Fruit fly (Drosophila melanogaster) whole organism, embryonic: Measurements from ENCODE around the gene corn.

Experiments
- Antp ChIP-seq: fragments of 200-800 bp; sonication (Bioruptor generic); optimal IDR thresholded peaks from 3 replicates; lab custom pipeline; 2016; ENCODE audit warnings: missing biosample characterization, missing genetic modification characterization
- Atf-2 ChIP-seq: fragments of 200-800 bp; sonication (Bioruptor generic); optimal IDR thresholded peaks from 2 replicates; lab custom pipeline; 2016; ENCODE audit warnings: missing biosample characterization, missing genetic modification characterization
- CG12659 ChIP-seq: fragments of 200-800 bp; sonication (Bioruptor generic); optimal IDR thresholded peaks from 3 replicates; lab custom pipeline; 2017; ENCODE audit warnings: mild to moderate bottlenecking, missing biosample characterization, missing genetic modification reagents, missing genetic modification characterization
- CG13894 ChIP-seq: fragments of 200-800 bp; sonication (Bioruptor generic); optimal IDR thresholded peaks from 3 replicates; lab custom pipeline; 2018; ENCODE audit warnings: missing biosample characterization, mild to moderate bottlenecking, missing genetic modification characterization, moderate library complexity
- CG15601 ChIP-seq: fragments of 200-800 bp; sonication (Bioruptor generic); optimal IDR thresholded peaks from 3 replicates; lab custom pipeline; 2019; ENCODE audit warnings: missing biosample characterization, mild to moderate bottlenecking, missing genetic modification characterization, moderate library complexity
- CG17568 ChIP-seq: fragments of 200-800 bp; sonication (Bioruptor generic); optimal IDR thresholded peaks from 2 replicates; lab custom pipeline; 2018; ENCODE audit warnings: missing biosample characterization, mild to moderate bottlenecking, missing genetic modification characterization, moderate library complexity
- CG18011 ChIP-seq: fragments of 200-800 bp; sonication (Bioruptor generic); optimal IDR thresholded peaks from 2 replicates; lab custom pipeline; 2017; ENCODE audit warnings: missing biosample characterization, missing genetic modification characterization, mild to moderate bottlenecking, moderate library complexity, missing genotype
- CG18619 ChIP-seq: fragments of 200-800 bp; sonication (Bioruptor generic); optimal IDR thresholded peaks from 3 replicates; lab custom pipeline; 2017; ENCODE audit warnings: missing biosample characterization, mild to moderate bottlenecking, missing genetic modification characterization
- CG2199 ChIP-seq: fragments of 200-800 bp; sonication (Bioruptor generic); IDR thresholded peaks from 3 replicates; pipeline ENCODE4 v1.3.6; 2022; ENCODE audit warnings: missing biosample characterization, missing genetic modification characterization
- CG4617 ChIP-seq: fragments of 200-800 bp; sonication (Bioruptor generic); optimal IDR thresholded peaks from 3 replicates; lab custom pipeline; 2016; ENCODE audit warnings: missing biosample characterization, missing genetic modification characterization, borderline replicate concordance
- CG6854 ChIP-seq: fragments of 200-800 bp; sonication (Bioruptor generic); optimal IDR thresholded peaks from 3 replicates; lab custom pipeline; 2017; ENCODE audit warnings: missing biosample characterization, mild to moderate bottlenecking, missing genetic modification characterization
- CG9817 ChIP-seq: fragments of 200-800 bp; sonication (Bioruptor generic); optimal IDR thresholded peaks from 2 replicates; lab custom pipeline; 2018; ENCODE audit warnings: missing biosample characterization, mild to moderate bottlenecking, missing genetic modification characterization, moderate library complexity
- Chrac-16 ChIP-seq: fragments of 200-800 bp; sonication (Bioruptor generic); optimal IDR thresholded peaks from 3 replicates; lab custom pipeline; 2016; ENCODE audit warnings: missing biosample characterization, missing genetic modification characterization
- CrebB ChIP-seq: fragments of 200-800 bp; sonication (Bioruptor generic); optimal IDR thresholded peaks from 3 replicates; lab custom pipeline; 2018; ENCODE audit warnings: missing biosample characterization, mild to moderate bottlenecking, missing genetic modification characterization
- Deaf1 ChIP-seq: fragments of 200-800 bp; optimal IDR thresholded peaks from 3 replicates; lab custom pipeline; 2019; ENCODE audit warnings: missing biosample characterization, mild to moderate bottlenecking, missing genetic modification characterization, moderate library complexity
- Drgx ChIP-seq: fragments of 200-800 bp; sonication (Bioruptor generic); IDR thresholded peaks from 2 replicates; pipeline ENCODE4 v1.3.6; 2022; ENCODE audit warnings: missing biosample characterization, missing genetic modification characterization
- E2f2 ChIP-seq: fragments of 200-800 bp; sonication (Bioruptor generic); IDR thresholded peaks from 2 replicates; pipeline ENCODE4 v1.3.6; 2022; ENCODE audit warnings: missing biosample characterization, missing genetic modification characterization
- Hey ChIP-seq: fragments of 200-800 bp; sonication (Bioruptor generic); optimal IDR thresholded peaks from 3 replicates; lab custom pipeline; 2018; ENCODE audit warnings: missing biosample characterization, mild to moderate bottlenecking, missing genetic modification characterization
- Hr78 ChIP-seq, 2 experiments: fragments of 200-800 bp in 1 of 2; fragments of >200 bp in 1 of 2; sonication (Bioruptor generic) in 1 of 2; optimal IDR thresholded peaks; 2 replicates each; lab custom pipeline; 2017 to 2019; ENCODE audit warnings: missing biosample characterization in 2 of 2, missing genetic modification characterization in 2 of 2, mild to moderate bottlenecking in 1 of 2, moderate library complexity in 1 of 2
- Lpt ChIP-seq: fragments of >200 bp; optimal IDR thresholded peaks from 2 replicates; lab custom pipeline; 2018; ENCODE audit warnings: missing biosample characterization, missing genetic modification characterization
- MBD-R2 ChIP-seq: fragments of 200-800 bp; sonication (Bioruptor generic); IDR thresholded peaks from 2 replicates; pipeline ENCODE4 v1.3.6; 2022; ENCODE audit warnings: missing biosample characterization, missing genetic modification characterization
- Med ChIP-seq: fragments of 200-800 bp; sonication (Bioruptor generic); peaks from one replicate; lab custom pipeline; 2016; ENCODE audit warnings: missing biosample characterization, missing genetic modification characterization, mild to moderate bottlenecking, inconsistent platforms, moderate library complexity
- Oaz ChIP-seq: fragments of 200-800 bp; sonication (Bioruptor generic); IDR thresholded peaks from 2 replicates; pipeline ENCODE4 v1.3.6; 2022; ENCODE audit warnings: missing biosample characterization, missing genetic modification characterization
- Pdp1 ChIP-seq, 2 experiments: fragments of 200-800 bp; sonication (Bioruptor generic); optimal IDR thresholded peaks; 3 replicates each; lab custom pipeline; 2016; ENCODE audit warnings: missing biosample characterization in 2 of 2, missing genetic modification characterization in 2 of 2, mild to moderate bottlenecking in 1 of 2, moderate library complexity in 1 of 2
- Xbp1 ChIP-seq: fragments of 200-800 bp; sonication (Bioruptor generic); optimal IDR thresholded peaks from 3 replicates; lab custom pipeline; 2016; ENCODE audit warnings: missing biosample characterization, mild to moderate bottlenecking, missing genetic modification characterization
- ac ChIP-seq: fragments of 200-800 bp; sonication (Bioruptor generic); optimal IDR thresholded peaks from 3 replicates; lab custom pipeline; 2017; ENCODE audit warnings: missing biosample characterization, mild to moderate bottlenecking, missing genetic modification characterization
- al ChIP-seq: fragments of 200-800 bp; sonication (Bioruptor generic); IDR thresholded peaks from 2 replicates; pipeline ENCODE4 v1.3.6; 2022; ENCODE audit warnings: missing biosample characterization, missing genetic modification characterization
- chinmo ChIP-seq: fragments of 200-800 bp; sonication (Bioruptor generic); IDR thresholded peaks from 4 replicates; pipeline ENCODE4 v1.3.6; 2022; ENCODE audit warnings: missing biosample characterization, missing genetic modification characterization; ENCODE audit not compliant: partially characterized antibody
- ci ChIP-seq: fragments of 200-800 bp; sonication (Bioruptor generic); IDR thresholded peaks from 3 replicates; pipeline ENCODE4 v1.3.6; 2022; ENCODE audit warnings: missing biosample characterization, missing genetic modification characterization
- croc ChIP-seq: fragments of 200-800 bp; sonication (Bioruptor generic); conservative IDR thresholded peaks from 3 replicates; pipeline ENCODE4 v1.3.6; 2022; ENCODE audit warnings: missing biosample characterization, missing genetic modification characterization
- dan ChIP-seq: fragments of 200-800 bp; sonication (Bioruptor generic); IDR thresholded peaks from 2 replicates; pipeline ENCODE4 v1.3.6; 2022; ENCODE audit warnings: missing biosample characterization, missing genetic modification characterization
- dmrt99B ChIP-seq: fragments of 200-800 bp; sonication (Bioruptor generic); optimal IDR thresholded peaks from 2 replicates; lab custom pipeline; 2018; ENCODE audit warnings: missing biosample characterization, mild to moderate bottlenecking, missing genetic modification characterization, moderate library complexity
- exex ChIP-seq: fragments of 200-800 bp; sonication (Bioruptor generic); optimal IDR thresholded peaks from 4 replicates; lab custom pipeline; 2018; ENCODE audit warnings: missing biosample characterization, mild to moderate bottlenecking, missing genetic modification characterization, moderate library complexity
- grn ChIP-seq: fragments of 200-800 bp; sonication (Bioruptor generic); optimal IDR thresholded peaks from 3 replicates; lab custom pipeline; 2017; ENCODE audit warnings: missing biosample characterization, missing genetic modification characterization
- her ChIP-seq: fragments of 200-800 bp; sonication (Bioruptor generic); optimal IDR thresholded peaks from 2 replicates; lab custom pipeline; 2016; ENCODE audit warnings: missing biosample characterization, missing genetic modification characterization
- hkb ChIP-seq, 2 experiments: fragments of 200-800 bp in 1 of 2; fragments of >200 bp in 1 of 2; sonication (Bioruptor generic) in 1 of 2; IDR thresholded peaks in 1 of 2; optimal IDR thresholded peaks in 1 of 2; 2 replicates each; pipeline versions ENCODE4 v1.3.6 to Lab custom; 2017 to 2022; ENCODE audit warnings: missing biosample characterization in 1 of 2, missing genetic modification characterization in 1 of 2
- sens-2 ChIP-seq: fragments of 200-800 bp; sonication (Bioruptor generic); IDR thresholded peaks from 2 replicates; pipeline ENCODE4 v1.3.6; 2022; ENCODE audit warnings: missing biosample characterization, missing genetic modification characterization
- shn ChIP-seq: fragments of 200-800 bp; sonication (Bioruptor generic); optimal IDR thresholded peaks from 3 replicates; lab custom pipeline; 2016; ENCODE audit warnings: missing biosample characterization, missing genetic modification characterization
- tup ChIP-seq: fragments of 200-800 bp; sonication (Bioruptor generic); optimal IDR thresholded peaks from 2 replicates; lab custom pipeline; 2016; ENCODE audit warnings: missing biosample characterization, mild to moderate bottlenecking, missing genetic modification characterization, moderate library complexity
- vvl ChIP-seq: fragments of 200-800 bp; sonication (Bioruptor generic); IDR thresholded peaks from 2 replicates; pipeline ENCODE4 v1.3.6; 2022; ENCODE audit warnings: missing biosample characterization, missing genetic modification characterization
- wek ChIP-seq: fragments of 200-800 bp; sonication (Bioruptor generic); optimal IDR thresholded peaks from 3 replicates; lab custom pipeline; 2018; ENCODE audit warnings: missing biosample characterization, mild to moderate bottlenecking, missing genetic modification characterization, moderate library complexity

Gene corn

dm6 chr3L:7131447-7131983, 25.4 kb downstream of the corn start, which contains the start of gene Acbp2 (continued):
- TF ChIP-seq al (GFP tag; lab: Robert Waterston, UW) (no peak), Atf-2 (GFP tag; lab: Kevin White, UChicago) (no peak), Drgx (no peak), MBD-R2 (GFP tag; lab: Robert Waterston, UW) (no peak), Antp (no peak), dmrt99B (tag; lab: Kevin White, UChicago) (no peak), chinmo (GFP tag; lab: Robert Waterston, UW) (peak; percentile 91), CG2199 (GFP tag; lab: Robert Waterston, UW) (no peak), tup (GFP tag; lab: Kevin White, UChicago) (no peak), Med (GFP tag; lab: Kevin White, UChicago) (peak; percentile 55), CrebB (tag; lab: Kevin White, UChicago) (no peak), vvl (GFP tag; lab: Robert Waterston, UW) (no peak), dan (GFP tag; lab: Robert Waterston, UW) (no peak), CG13894 (tag; lab: Kevin White, UChicago) (no peak), grn (GFP tag; lab: Kevin White, UChicago) (peak; percentile 98), Pdp1 (GFP tag; optimal IDR thresholded peaks at IDR 0.05; lab: Kevin White, UChicago) (peak in 1 of 2 experiments; percentile 18), E2f2 (GFP tag; lab: Robert Waterston, UW) (no peak), Lpt (GFP tag; lab: Kevin White, UChicago) (no peak), ac (no peak), Chrac-16 (GFP tag; lab: Kevin White, UChicago) (no peak), CG4617 (GFP tag; lab: Kevin White, UChicago) (no peak), hkb (optimal IDR thresholded peaks at IDR 0.05; lab: Kevin White, UChicago) (no peak), hkb (GFP tag; IDR thresholded peaks at IDR 0.05; lab: Robert Waterston, UW) (0 out of 2 replicates have a peak, but pooled peaks have one; percentile 36), CG15601 (tag; lab: Kevin White, UChicago) (peak; percentile 83), Oaz (GFP tag; lab: Robert Waterston, UW) (no peak), CG9817 (tag; lab: Kevin White, UChicago) (no peak), croc (no peak), shn (GFP tag; lab: Kevin White, UChicago) (no peak), Deaf1 (tag; lab: Kevin White, UChicago) (peak; percentile 54), ci (peak; percentile 44; the same call in 1 of the 3 replicates), sens-2 (GFP tag; lab: Robert Waterston, UW) (no peak), her (GFP tag; lab: Kevin White, UChicago) (no peak), Hey (peak; percentile 30), exex (peak; percentile 83), CG18619 (no peak), CG17568 (no peak), Hr78 (GFP tag; optimal IDR thresholded peaks at IDR 0.05; lab: Kevin White, UChicago) (peak in 1 of 2 experiments; percentile 94), wek (no peak), CG18011 (GFP tag; lab: Kevin White, UChicago) (no peak)

DNA sequence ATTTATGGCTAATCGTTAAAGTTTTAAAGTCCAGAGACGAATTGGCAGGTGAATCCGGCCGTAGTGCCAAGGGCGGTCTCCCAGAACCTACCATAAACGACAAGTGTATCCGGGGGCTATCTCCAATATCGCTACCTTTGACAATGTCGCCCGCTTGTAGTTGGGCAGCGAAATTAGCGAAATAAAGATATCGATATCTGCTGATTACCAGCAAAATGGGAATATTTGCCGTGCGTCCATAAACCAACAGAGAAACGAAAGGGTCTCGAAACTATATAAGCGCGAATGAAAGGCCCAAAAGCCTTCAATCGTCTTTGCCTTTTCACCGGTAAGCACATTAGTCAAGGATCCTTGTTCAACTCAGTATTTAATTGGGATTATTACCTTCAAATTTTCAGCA, 26.3 kb downstream of the corn start, which contains the start of gene Acbp3:
Gene Acbp3 (plus strand): TSS at position 301 of the 400 bp plus-strand sequence.
- TF ChIP-seq CG6854 (GFP tag; lab: Kevin White, UChicago) (no peak), Xbp1 (GFP tag; lab: Kevin White, UChicago) (no peak), CG12659 (no peak)
